Fruit fly (Drosophila melanogaster) whole organism, adult: Measurements from ENCODE around the gene CG32650.

Experiments
- CG11617 ChIP-seq: fragments of 200-800 bp; sonication (Bioruptor generic); optimal IDR thresholded peaks from 2 replicates; lab custom pipeline; 2017; ENCODE audit warnings: mild to moderate bottlenecking, missing biosample characterization, missing genetic modification reagents, missing genetic modification characterization
- CG12768 ChIP-seq: fragments of 200-800 bp; sonication (Bioruptor generic); optimal IDR thresholded peaks from 2 replicates; lab custom pipeline; 2017; ENCODE audit warnings: missing biosample characterization, missing genetic modification characterization, mild to moderate bottlenecking, moderate library complexity, missing genetic modification reagents
- CG14711 ChIP-seq: fragments of 200-800 bp; sonication (Bioruptor generic); optimal IDR thresholded peaks from 2 replicates; lab custom pipeline; 2018; ENCODE audit warnings: missing biosample characterization, mild to moderate bottlenecking, missing genetic modification characterization, moderate library complexity
- CG1620 ChIP-seq: fragments of 200-800 bp; sonication (Bioruptor generic); optimal IDR thresholded peaks from 2 replicates; lab custom pipeline; 2016; ENCODE audit warnings: missing biosample characterization, missing genetic modification characterization
- CG33017 ChIP-seq: fragments of 200-800 bp; sonication (Bioruptor generic); optimal IDR thresholded peaks from 2 replicates; lab custom pipeline; 2018; ENCODE audit warnings: missing biosample characterization, mild to moderate bottlenecking, missing genetic modification characterization, moderate library complexity
- CG5204 ChIP-seq: fragments of 200-800 bp; sonication (Bioruptor generic); optimal IDR thresholded peaks from 2 replicates; lab custom pipeline; 2016; ENCODE audit warnings: missing biosample characterization, missing genetic modification characterization
- CG7045 ChIP-seq: fragments of 200-800 bp; sonication (Bioruptor generic); optimal IDR thresholded peaks from 2 replicates; lab custom pipeline; 2017; ENCODE audit warnings: missing biosample characterization, mild to moderate bottlenecking, missing genetic modification characterization
- CG7101 ChIP-seq: fragments of 200-800 bp; sonication (Bioruptor generic); optimal IDR thresholded peaks from 2 replicates; lab custom pipeline; 2018; ENCODE audit warnings: missing biosample characterization, mild to moderate bottlenecking, missing genetic modification characterization, moderate library complexity
- Clk ChIP-seq: fragments of 200-800 bp; sonication (Bioruptor generic); optimal IDR thresholded peaks from 2 replicates; lab custom pipeline; 2017; ENCODE audit warnings: missing biosample characterization, missing genetic modification characterization
- Crg-1 ChIP-seq: fragments of 200-800 bp; sonication (Bioruptor generic); optimal IDR thresholded peaks from 2 replicates; lab custom pipeline; 2016; ENCODE audit warnings: missing biosample characterization, missing genetic modification characterization
- Hr96 ChIP-seq: fragments of 200-800 bp; sonication (Bioruptor generic); optimal IDR thresholded peaks from 2 replicates; lab custom pipeline; 2016; ENCODE audit warnings: missing biosample characterization, missing genetic modification characterization
- Mnt ChIP-seq: fragments of 200-800 bp; sonication (Bioruptor generic); optimal IDR thresholded peaks from 2 replicates; lab custom pipeline; 2016; ENCODE audit warnings: missing biosample characterization, mild to moderate bottlenecking, missing genetic modification characterization
- bab1 ChIP-seq: fragments of 200-800 bp; sonication (Bioruptor generic); optimal IDR thresholded peaks from 3 replicates; lab custom pipeline; 2019; ENCODE audit warnings: missing biosample characterization, mild to moderate bottlenecking, missing genetic modification characterization, moderate library complexity
- cic ChIP-seq: fragments of 200-800 bp; sonication (Bioruptor generic); optimal IDR thresholded peaks from 2 replicates; lab custom pipeline; 2017; ENCODE audit warnings: missing biosample characterization, mild to moderate bottlenecking, missing genetic modification characterization, moderate library complexity
- cnc ChIP-seq, 2 experiments: fragments of >200 bp; optimal IDR thresholded peaks; 2 replicates each; lab custom pipeline; 2017
- kay ChIP-seq: fragments of 200-800 bp; sonication (Bioruptor generic); peaks from one replicate; lab custom pipeline; 2016; ENCODE audit warnings: missing biosample characterization, missing genetic modification characterization, borderline replicate concordance
- ovo ChIP-seq: fragments of 200-800 bp; sonication (Bioruptor generic); optimal IDR thresholded peaks from 2 replicates; lab custom pipeline; 2016; ENCODE audit warnings: missing biosample characterization, missing genetic modification characterization
- pad ChIP-seq: fragments of 200-800 bp; sonication (Bioruptor generic); optimal IDR thresholded peaks from 3 replicates; lab custom pipeline; 2017; ENCODE audit warnings: missing biosample characterization, missing genetic modification characterization, mild to moderate bottlenecking, moderate library complexity, missing genetic modification reagents
- tj ChIP-seq: fragments of 200-800 bp; sonication (Bioruptor generic); optimal IDR thresholded peaks from 3 replicates; lab custom pipeline; 2017; ENCODE audit warnings: missing biosample characterization, mild to moderate bottlenecking, missing genetic modification characterization, moderate library complexity
- toe ChIP-seq: fragments of 200-800 bp; sonication (Bioruptor generic); optimal IDR thresholded peaks from 2 replicates; lab custom pipeline; 2016; ENCODE audit warnings: missing biosample characterization, missing genetic modification characterization

CG32650 gene

DNA sequence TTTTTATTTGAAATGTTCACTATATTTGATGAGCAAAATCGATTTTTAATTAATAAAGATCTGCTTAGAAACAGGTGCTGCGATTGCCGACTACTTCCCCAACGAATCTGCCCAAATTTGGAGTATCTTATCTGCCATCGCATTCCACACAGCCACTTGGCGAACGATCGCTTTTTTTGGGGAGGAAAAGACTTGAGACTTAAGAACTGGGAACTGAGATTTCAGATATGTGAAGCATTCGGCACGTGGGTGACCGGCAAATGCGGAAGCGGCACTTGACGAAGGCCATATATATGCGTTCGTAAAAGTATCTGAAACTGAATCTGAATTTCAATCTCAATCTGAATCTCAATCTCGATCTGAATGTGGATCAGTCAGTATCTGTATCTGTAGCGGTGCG is 4.5 kb downstream of the CG32650 start:
- TF ChIP-seq bab1 (GFP tag; lab: Kevin White, UChicago) (no peak), cnc (optimal IDR thresholded peaks at IDR 0.05; lab: Kevin White, UChicago) (no peak), CG5204 (GFP tag; lab: Kevin White, UChicago) (no peak), toe (GFP tag; lab: Kevin White, UChicago) (no peak), kay (GFP tag; lab: Kevin White, UChicago) (no peak), CG14711 (tag; lab: Kevin White, UChicago) (no peak), Hr96 (GFP tag; lab: Kevin White, UChicago) (no peak), CG7045 (GFP tag; lab: Kevin White, UChicago) (no peak), Mnt (no peak), pad (GFP tag; lab: Kevin White, UChicago) (no peak), tj (GFP tag; lab: Kevin White, UChicago) (no peak), cic (no peak)

DNA sequence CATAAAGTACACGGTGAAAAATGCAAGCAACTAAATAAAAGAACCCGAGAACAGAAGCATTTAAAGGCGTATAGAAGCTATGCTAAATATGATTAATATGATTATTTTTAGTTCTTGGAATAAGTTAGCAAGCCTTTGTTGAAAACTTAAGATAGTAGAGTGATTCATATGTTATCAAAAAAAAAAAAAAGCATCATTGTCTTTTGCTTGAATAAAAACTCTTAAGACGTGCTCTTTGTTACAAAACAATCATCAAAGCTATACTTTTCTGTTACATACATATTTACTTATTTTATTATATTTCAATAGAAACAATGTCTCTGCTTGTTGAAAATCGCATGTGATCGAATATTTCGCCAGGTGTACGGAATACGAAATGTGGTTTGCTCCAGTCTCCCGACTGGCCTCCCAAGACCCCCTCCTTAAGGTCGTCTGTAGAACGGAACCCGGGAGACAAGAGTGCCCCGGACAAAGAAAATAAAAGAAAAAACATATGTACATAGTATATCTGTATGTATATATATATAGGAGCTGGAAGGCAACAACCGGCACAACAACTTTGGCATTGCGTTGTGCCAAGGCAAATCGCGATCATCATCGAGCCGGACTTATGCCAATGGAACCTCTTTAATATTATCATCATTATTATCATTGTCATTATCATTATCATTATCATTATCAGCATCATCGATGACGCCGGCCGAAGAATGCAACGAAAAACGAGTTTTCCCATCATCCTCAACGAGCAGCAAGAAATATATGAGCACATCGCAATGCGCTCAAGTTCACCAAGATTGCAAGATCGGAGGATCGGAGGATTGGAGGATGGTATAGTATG is 6.9 kb downstream of the CG32650 start:
- TF ChIP-seq CG1620 (no peak), CG11617 (GFP tag; lab: Kevin White, UChicago) (no peak), Mnt (no peak), CG12768 (GFP tag; lab: Kevin White, UChicago) (no peak), CG33017 (no peak), tj (GFP tag; lab: Kevin White, UChicago) (no peak), bab1 (GFP tag; lab: Kevin White, UChicago) (no peak), CG5204 (GFP tag; lab: Kevin White, UChicago) (no peak), ovo (GFP tag; lab: Kevin White, UChicago) (no peak), Clk (GFP tag; lab: Kevin White, UChicago) (no peak), CG14711 (tag; lab: Kevin White, UChicago) (no peak), toe (GFP tag; lab: Kevin White, UChicago) (no peak), Hr96 (GFP tag; lab: Kevin White, UChicago) (no peak), CG7101 (tag; lab: Kevin White, UChicago) (no peak), CG7045 (GFP tag; lab: Kevin White, UChicago) (no peak), cnc (optimal IDR thresholded peaks at IDR 0.05; lab: Kevin White, UChicago) (no peak), kay (GFP tag; lab: Kevin White, UChicago) (no peak), cic (no peak), Crg-1 (GFP tag; lab: Kevin White, UChicago) (no peak)

DNA sequence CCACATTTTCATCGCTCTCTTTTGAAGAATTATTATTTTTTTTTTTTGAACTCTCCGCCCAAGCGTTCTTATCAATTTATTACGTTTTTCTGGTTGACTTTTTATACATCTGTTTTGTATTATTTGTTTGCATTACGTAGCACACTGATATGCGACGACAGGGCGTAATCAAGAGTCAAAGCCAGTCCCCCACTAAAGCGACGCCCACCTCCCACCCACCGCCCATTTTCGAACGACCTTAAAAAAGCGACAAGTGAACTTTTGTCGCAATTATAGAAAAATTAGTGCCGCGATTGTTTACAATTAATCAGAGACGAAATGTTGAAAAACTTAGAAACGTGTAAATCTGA is 7.7 kb downstream of the CG32650 start:
- TF ChIP-seq pad (GFP tag; lab: Kevin White, UChicago): no peak
- TF ChIP-seq cnc (optimal IDR thresholded peaks at IDR 0.05; lab: Kevin White, UChicago): no peak
- no peak for TF ChIP-seq cic
- no peak for TF ChIP-seq bab1 (GFP tag; lab: Kevin White, UChicago)
- no peak for TF ChIP-seq CG7101 (tag; lab: Kevin White, UChicago)
- TF ChIP-seq toe (GFP tag; lab: Kevin White, UChicago): no peak
- TF ChIP-seq CG5204 (GFP tag; lab: Kevin White, UChicago): no peak
- no peak for TF ChIP-seq CG14711 (tag; lab: Kevin White, UChicago)
- TF ChIP-seq tj (GFP tag; lab: Kevin White, UChicago): no peak
- no peak for TF ChIP-seq CG33017
- no peak for TF ChIP-seq kay (GFP tag; lab: Kevin White, UChicago)
- TF ChIP-seq CG11617 (GFP tag; lab: Kevin White, UChicago): no peak
- TF ChIP-seq Clk (GFP tag; lab: Kevin White, UChicago): no peak
- TF ChIP-seq Hr96 (GFP tag; lab: Kevin White, UChicago): no peak
- no peak for TF ChIP-seq ovo (GFP tag; lab: Kevin White, UChicago)

DNA sequence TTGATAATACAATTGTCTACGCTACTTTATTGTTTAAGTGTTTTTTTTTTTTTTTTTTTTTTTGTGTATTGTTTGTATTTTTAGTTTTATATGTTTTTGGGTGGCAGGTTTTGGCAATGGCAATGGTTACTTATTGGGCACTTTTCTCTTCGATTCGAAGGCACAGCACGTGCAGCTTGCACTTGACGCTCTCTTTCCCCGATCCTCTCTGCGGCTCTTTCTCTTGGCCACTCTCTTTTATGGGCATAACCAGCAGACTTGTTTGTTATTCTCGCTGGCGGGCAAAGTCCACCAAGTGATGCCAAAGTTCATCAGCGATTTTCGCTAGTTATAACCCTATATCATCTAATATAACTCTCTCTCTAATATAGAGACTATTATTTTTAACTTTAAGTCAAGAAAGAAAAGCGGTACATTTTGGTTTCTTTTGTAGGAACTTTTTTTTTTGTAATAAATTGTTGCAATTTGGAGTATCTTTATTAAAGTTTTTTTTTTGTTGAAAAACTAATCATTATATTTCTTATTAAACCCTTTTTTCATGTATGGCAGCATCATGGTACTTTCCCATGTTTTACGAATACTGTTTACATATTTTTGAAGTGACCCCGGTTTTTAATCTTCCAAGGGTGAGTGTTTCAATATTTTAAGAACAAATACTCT is 8.2 kb downstream of the CG32650 start:
- TF ChIP-seq kay (GFP tag; lab: Kevin White, UChicago) (peak; percentile 11), CG11617 (GFP tag; lab: Kevin White, UChicago) (no peak), CG1620 (no peak)

DNA sequence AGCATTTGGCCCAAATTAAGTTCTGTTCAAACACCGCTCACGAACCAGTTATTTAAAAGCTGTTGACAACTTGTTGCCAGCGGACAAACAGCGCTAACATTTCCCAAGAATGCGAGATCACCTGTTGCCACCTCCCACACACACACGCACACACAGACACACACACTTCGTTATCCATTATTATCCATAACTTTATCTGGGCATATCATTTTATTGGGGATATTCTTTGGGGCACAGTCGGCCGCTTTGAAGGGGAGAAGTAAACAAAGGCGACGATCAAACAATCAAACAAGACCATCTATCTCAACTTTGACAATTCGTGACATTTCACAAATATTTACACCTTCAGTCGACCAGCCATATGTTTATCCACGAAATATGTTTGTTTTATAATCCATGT is 9.4 kb downstream of the CG32650 start:
- TF ChIP-seq Crg-1 (GFP tag; lab: Kevin White, UChicago) (no peak), bab1 (GFP tag; lab: Kevin White, UChicago) (no peak), CG7101 (tag; lab: Kevin White, UChicago) (no peak), cic (no peak), ovo (GFP tag; lab: Kevin White, UChicago) (no peak), CG1620 (no peak), toe (GFP tag; lab: Kevin White, UChicago) (no peak), Clk (GFP tag; lab: Kevin White, UChicago) (no peak), pad (GFP tag; lab: Kevin White, UChicago) (no peak), CG14711 (tag; lab: Kevin White, UChicago) (no peak), CG11617 (GFP tag; lab: Kevin White, UChicago) (no peak), tj (GFP tag; lab: Kevin White, UChicago) (no peak), CG33017 (no peak), CG12768 (GFP tag; lab: Kevin White, UChicago) (no peak), kay (GFP tag; lab: Kevin White, UChicago) (no peak), Mnt (no peak), Hr96 (GFP tag; lab: Kevin White, UChicago) (no peak)
